Fruit fly (Drosophila melanogaster): ENCODE measurements around the gene CG13386.
A peak's percentile ranks its signal among the peaks of the same experiment; 100 is the strongest.

CG13386 gene

DNA sequence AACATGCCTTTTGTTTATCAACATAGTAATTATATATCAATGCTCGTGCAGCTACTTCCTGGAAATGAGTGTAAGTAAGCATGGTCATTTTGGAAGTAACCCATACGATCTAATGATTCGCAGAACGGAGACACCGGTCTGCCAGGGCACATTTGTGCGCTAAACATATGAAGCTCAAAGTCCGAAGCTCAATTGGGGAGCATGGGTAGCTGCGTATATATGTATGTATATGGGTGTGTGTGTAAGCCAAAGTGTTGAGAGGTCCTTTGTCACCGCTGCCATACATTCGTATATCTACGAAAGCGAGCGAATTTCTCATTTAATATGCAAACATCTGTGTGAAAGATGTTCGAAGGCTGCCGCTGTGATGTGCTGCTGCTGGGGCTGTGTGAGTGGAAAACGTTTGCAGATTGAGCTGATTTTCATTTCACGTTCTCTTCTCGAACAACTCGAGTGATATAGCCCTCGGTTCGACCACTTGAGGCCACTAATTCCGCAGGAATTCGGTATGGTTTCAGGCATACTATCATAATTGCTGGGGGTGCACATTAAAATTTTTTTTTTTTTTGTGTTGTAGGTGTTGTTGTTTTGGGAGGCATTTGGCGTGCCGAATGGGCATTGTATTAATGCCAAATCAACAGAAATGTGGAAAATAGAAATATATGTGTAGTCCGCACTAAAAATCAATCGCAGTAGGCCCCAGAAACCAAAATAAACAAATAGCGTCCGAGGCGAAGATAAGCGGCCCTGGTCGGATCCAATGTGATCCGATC, 19.5 kb downstream of the CG13386 start:
- TF ChIP-seq bab1 (GFP tag; optimal IDR thresholded peaks at IDR 0.05) (no peak), ovo (GFP tag; optimal IDR thresholded peaks at IDR 0.05) (no peak), cnc (optimal IDR thresholded peaks at IDR 0.05) (no peak), tj (GFP tag; optimal IDR thresholded peaks at IDR 0.05) (peak; percentile 68), CG1620 (GFP tag; optimal IDR thresholded peaks at IDR 0.05) (no peak), toe (GFP tag; optimal IDR thresholded peaks at IDR 0.05) (no peak)

DNA sequence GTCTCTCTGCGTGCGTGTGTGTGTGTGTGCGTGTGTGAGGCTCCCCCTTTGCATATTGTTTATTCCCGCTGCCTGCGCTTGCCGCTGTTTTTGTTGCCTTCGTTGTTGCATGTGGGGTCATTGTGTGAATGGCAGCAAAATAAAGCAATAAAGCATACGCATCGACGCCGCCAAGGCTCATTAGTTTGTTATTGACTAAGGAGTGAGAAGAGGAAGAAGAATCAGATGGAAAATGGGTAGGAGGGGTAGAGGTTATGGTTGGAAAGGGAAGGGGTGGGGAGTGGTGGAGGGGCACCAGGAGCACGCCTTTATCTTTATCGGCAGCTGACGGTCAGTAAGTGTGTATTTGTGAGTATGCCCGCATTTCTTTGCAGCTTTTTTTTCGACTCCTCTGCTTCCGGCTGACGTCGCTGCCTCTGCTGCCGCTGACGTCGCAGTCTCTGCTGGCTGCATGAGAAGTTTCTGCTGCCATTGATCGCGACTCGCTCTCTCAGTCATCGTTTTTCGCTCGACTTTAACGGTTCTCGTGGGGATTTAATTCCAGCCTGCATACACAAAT, 20.6 kb downstream of the CG13386 start:
- no peak for TF ChIP-seq Mnt (GFP tag; optimal IDR thresholded peaks at IDR 0.05)
- TF ChIP-seq pad (GFP tag; optimal IDR thresholded peaks at IDR 0.05), result peak; percentile 70

DNA sequence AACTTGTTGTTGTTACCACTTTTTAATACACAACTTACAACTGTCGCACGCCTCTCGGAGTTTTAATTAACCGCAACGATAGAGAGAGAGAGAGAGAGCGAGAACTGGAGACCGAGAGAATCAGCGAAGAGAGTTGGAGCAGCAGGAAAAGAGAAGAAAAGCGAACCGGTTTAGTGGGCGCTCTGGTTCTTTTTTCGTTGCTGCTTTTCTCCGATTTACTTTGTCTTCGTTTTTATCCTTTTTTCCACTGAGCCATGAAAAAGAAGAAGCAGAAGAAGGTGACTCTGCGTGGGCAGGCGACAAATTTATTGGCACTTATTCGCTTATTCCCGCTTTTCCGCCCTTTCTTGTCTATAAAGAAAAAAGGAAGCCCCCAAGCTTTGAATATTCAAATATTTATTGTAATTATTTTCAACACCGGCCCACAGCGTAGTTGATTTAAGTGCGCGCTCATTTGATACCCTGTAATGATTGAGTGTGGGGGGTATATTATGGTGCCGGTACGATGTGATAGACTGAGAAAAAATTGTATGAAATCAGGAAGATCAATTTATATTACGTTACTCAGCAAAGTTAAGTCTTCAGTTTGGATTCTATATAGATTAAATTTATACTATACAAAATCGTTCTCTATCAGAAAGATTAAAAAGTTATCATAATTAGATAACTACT, 21.6 kb downstream of the CG13386 start:
- TF ChIP-seq Crg-1 (GFP tag; optimal IDR thresholded peaks at IDR 0.05), result no peak
- no peak for TF ChIP-seq Clk (GFP tag; optimal IDR thresholded peaks at IDR 0.05)
- no peak for TF ChIP-seq tj (GFP tag; optimal IDR thresholded peaks at IDR 0.05)
- no peak for TF ChIP-seq CG5204 (GFP tag; optimal IDR thresholded peaks at IDR 0.05)
- no peak for TF ChIP-seq CG14711 (tag; optimal IDR thresholded peaks at IDR 0.05)

DNA sequence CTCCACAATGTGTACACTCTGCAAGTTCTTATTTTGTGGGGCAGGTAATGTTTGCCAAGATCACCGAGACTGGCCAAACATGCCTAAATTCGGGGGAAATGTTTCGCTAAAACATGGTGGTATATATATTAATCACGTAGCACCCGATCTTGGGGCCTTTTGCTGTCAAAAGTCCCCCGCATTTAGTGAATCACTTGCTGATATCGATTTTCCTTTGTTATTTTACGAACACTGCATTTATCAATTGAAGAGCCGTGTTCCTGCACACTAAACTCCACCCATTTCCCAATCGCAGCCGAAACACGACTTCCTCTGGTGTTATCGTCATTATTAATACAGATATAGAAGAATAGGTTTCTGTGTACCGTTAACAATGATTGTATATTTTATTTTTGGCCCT, 22.9 kb downstream of the CG13386 start:
- TF ChIP-seq Clk (GFP tag; optimal IDR thresholded peaks at IDR 0.05) (no peak), Crg-1 (GFP tag; optimal IDR thresholded peaks at IDR 0.05) (no peak)

DNA sequence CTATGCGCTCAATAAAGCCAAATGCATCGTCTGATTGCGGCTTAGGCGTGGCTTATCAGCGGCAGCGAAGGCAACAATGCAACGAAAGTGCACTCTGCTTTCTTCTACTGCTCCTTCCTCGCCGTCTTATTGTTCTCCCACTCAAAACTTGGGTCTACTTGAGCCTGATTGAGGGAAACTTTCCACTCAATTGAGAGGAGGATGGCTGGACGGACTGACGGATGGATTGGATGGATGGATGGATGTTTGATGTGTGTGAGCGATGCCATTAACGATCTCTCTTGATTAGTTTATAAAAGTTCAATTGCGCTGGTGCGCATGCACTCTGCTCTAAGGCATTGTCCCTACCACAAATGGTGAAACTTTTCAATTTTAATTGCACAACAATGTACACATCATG, 24.2 kb downstream of the CG13386 start:
- TF ChIP-seq CG7101 (tag; optimal IDR thresholded peaks at IDR 0.05), result no peak
- no peak for TF ChIP-seq CG5204 (GFP tag; optimal IDR thresholded peaks at IDR 0.05)
- no peak for TF ChIP-seq pad (GFP tag; optimal IDR thresholded peaks at IDR 0.05)
- no peak for TF ChIP-seq cnc (optimal IDR thresholded peaks at IDR 0.05)
- TF ChIP-seq Hr96 (GFP tag; optimal IDR thresholded peaks at IDR 0.05), result no peak
- TF ChIP-seq CG1620 (GFP tag; optimal IDR thresholded peaks at IDR 0.05), result no peak
- TF ChIP-seq CG11617 (GFP tag; optimal IDR thresholded peaks at IDR 0.05), result no peak
- TF ChIP-seq cic (GFP tag; optimal IDR thresholded peaks at IDR 0.05), result no peak
- TF ChIP-seq CG33017 (tag; optimal IDR thresholded peaks at IDR 0.05), result no peak
- TF ChIP-seq kay (GFP tag; ENCODE audit: borderline replicate concordance), result no peak

DNA sequence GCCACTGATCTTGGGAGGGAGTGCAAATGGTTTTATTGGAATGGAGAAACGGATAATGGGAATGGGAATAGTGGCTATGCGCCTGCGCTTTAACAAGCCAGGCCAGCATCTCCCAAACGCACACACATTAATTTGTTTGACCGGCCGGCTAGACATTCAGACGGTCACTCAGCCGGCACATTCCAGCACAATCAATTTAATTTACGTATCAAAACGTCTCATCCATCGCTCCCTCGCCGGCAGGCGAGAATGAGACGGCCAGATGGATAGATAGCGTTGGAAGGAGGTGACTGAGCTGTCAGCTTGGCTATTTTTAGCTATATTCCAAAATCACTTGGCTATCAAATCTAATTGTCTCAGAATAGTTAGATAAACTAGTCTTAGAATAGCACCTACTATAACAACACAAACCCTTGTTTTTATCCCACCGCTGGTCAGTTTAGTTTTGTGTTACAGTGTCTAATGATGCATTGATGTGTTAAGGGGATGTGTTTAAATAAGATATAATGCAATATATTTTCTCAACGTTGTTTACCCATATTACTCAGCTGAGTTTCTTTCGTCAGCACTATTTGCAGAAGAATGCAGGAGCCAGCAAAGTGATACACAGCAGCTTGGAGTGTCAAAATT, 24.8 kb downstream of the CG13386 start:
- no peak for TF ChIP-seq Crg-1 (GFP tag; optimal IDR thresholded peaks at IDR 0.05)
- peak; percentile 90 for TF ChIP-seq tj (GFP tag; optimal IDR thresholded peaks at IDR 0.05)

DNA sequence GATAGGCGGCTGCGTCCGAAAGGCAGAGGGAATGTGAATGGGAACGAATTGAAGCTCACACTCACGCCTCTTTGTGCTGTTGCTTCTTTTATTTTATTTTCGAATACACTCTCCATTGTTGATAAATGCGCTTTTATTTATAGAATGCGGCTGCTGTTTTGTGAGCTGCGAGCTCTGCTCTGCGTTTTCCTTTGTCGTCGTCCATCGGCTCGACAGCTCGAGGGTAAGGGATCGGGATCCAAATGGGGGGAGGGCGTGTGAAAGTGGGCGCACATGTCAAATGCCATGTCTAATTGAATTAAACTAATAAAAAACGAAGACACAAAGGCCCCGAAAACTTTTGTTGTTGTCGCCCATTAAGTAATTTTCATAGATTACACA, 25.3 kb downstream of the CG13386 start:
- TF ChIP-seq bab1 (GFP tag; optimal IDR thresholded peaks at IDR 0.05) (no peak), CG7101 (tag; optimal IDR thresholded peaks at IDR 0.05) (no peak), toe (GFP tag; optimal IDR thresholded peaks at IDR 0.05) (no peak), CG5204 (GFP tag; optimal IDR thresholded peaks at IDR 0.05) (no peak), ovo (GFP tag; optimal IDR thresholded peaks at IDR 0.05) (no peak), Crg-1 (GFP tag; optimal IDR thresholded peaks at IDR 0.05) (no peak), kay (GFP tag; ENCODE audit: borderline replicate concordance) (no peak), CG11617 (GFP tag; optimal IDR thresholded peaks at IDR 0.05) (no peak), cic (GFP tag; optimal IDR thresholded peaks at IDR 0.05) (no peak), tj (GFP tag; optimal IDR thresholded peaks at IDR 0.05) (no peak), cnc (optimal IDR thresholded peaks at IDR 0.05) (no peak), Clk (GFP tag; optimal IDR thresholded peaks at IDR 0.05) (no peak), CG12768 (GFP tag; optimal IDR thresholded peaks at IDR 0.05) (no peak), Mnt (GFP tag; optimal IDR thresholded peaks at IDR 0.05) (no peak), CG7045 (GFP tag; optimal IDR thresholded peaks at IDR 0.05) (no peak), CG33017 (tag; optimal IDR thresholded peaks at IDR 0.05) (no peak)
